Worm (Caenorhabditis elegans): ENCODE measurements around the gene asp-13.

DNA sequence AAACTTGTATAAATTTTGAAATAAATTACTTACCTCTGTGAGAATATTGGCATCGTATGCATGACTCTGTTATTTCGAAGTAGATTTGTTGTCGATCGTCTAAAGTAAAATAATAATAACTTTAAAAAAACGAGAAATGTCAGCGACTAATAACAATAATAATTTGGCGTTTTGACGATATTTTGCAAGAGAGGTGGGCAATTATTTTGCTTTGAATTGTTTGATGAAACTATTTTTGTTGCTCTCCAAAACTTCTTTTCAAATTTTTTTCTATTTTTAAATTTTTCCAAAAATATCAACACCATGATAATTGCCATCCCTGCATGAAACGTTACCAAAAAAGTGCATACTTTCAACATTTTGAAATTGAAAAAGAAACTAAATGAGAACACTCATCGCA, 43.8 kb downstream of the asp-13 start, which contains the start of gene F41E6.7:
- TF ChIP-seq B0310.2 (tag; optimal IDR thresholded peaks at IDR 0.05), result no peak
- no peak for TF ChIP-seq pes-1 (GFP tag; IDR thresholded peaks at IDR 0.05)
- no peak for TF ChIP-seq ama-1 (optimal IDR thresholded peaks at IDR 0.05)
- TF ChIP-seq aly-1 (tag; optimal IDR thresholded peaks at IDR 0.05), result no peak
- no peak for TF ChIP-seq tbx-37 (GFP tag; conservative IDR thresholded peaks at IDR 0.05)
- no peak for TF ChIP-seq tra-4 (tag; optimal IDR thresholded peaks at IDR 0.05)
- no peak for TF ChIP-seq ceh-13 (GFP tag; optimal IDR thresholded peaks at IDR 0.05)
- TF ChIP-seq scrt-1 (GFP tag; IDR thresholded peaks at IDR 0.05), result no peak
- TF ChIP-seq tbx-11 (GFP tag; IDR thresholded peaks at IDR 0.05), result no peak
- TF ChIP-seq ceh-36 (tag; optimal IDR thresholded peaks at IDR 0.05), result no peak
- TF ChIP-seq hmg-4 (GFP tag; optimal IDR thresholded peaks at IDR 0.05), result no peak
- no peak for TF ChIP-seq ets-7 (tag; optimal IDR thresholded peaks at IDR 0.05)
- TF ChIP-seq flt-1 (GFP tag; IDR thresholded peaks at IDR 0.05), result no peak
